Worm (Caenorhabditis elegans) whole organism, early embryonic: ENCODE measurements around the gene clp-9.

Experiments
- B0310.2 ChIP-seq: sonication (generic microtip); optimal IDR thresholded peaks from 2 replicates; lab custom pipeline; 2016; ENCODE audit warnings: mild to moderate bottlenecking, missing genetic modification characterization, missing compliant biosample characterization
- aly-1 ChIP-seq: sonication (generic microtip); optimal IDR thresholded peaks from 2 replicates; lab custom pipeline; 2016; ENCODE audit warnings: missing genetic modification characterization, missing compliant biosample characterization
- ceh-13 ChIP-seq: fragments of 200-800 bp; sonication (Bioruptor generic); optimal IDR thresholded peaks from 2 replicates; lab custom pipeline; 2018; ENCODE audit warnings: mild to moderate bottlenecking, missing genetic modification characterization, missing compliant biosample characterization
- ceh-36 ChIP-seq: sonication (generic microtip); optimal IDR thresholded peaks from 2 replicates; lab custom pipeline; 2016; ENCODE audit warnings: missing genetic modification characterization, inconsistent platforms, missing compliant biosample characterization
- flt-1 ChIP-seq: fragments of 200-800 bp; sonication (Bioruptor generic); IDR thresholded peaks from 2 replicates; pipeline ENCODE4 v1.3.6; 2022; ENCODE audit warnings: missing genetic modification characterization, missing compliant biosample characterization
- hmg-4 ChIP-seq: fragments of 200-800 bp; sonication (Bioruptor generic); optimal IDR thresholded peaks from 2 replicates; lab custom pipeline; 2018; ENCODE audit warnings: mild to moderate bottlenecking, missing genetic modification characterization, missing compliant biosample characterization
- pes-1 ChIP-seq: fragments of 200-800 bp; sonication (Bioruptor generic); IDR thresholded peaks from 2 replicates; pipeline ENCODE4 v1.3.6; 2022; ENCODE audit warnings: missing genetic modification reagents, missing genetic modification characterization, missing compliant biosample characterization
- scrt-1 ChIP-seq: fragments of 200-800 bp; sonication (Bioruptor generic); IDR thresholded peaks from 2 replicates; pipeline ENCODE4 v1.3.6; 2022; ENCODE audit warnings: missing genetic modification characterization, missing compliant biosample characterization
- tbx-37 ChIP-seq: fragments of 200-800 bp; sonication (Bioruptor generic); conservative IDR thresholded peaks from 2 replicates; pipeline ENCODE4 v1.3.6; 2022; ENCODE audit warnings: missing genetic modification reagents, missing genetic modification characterization, missing compliant biosample characterization

The clp-9 gene

DNA sequence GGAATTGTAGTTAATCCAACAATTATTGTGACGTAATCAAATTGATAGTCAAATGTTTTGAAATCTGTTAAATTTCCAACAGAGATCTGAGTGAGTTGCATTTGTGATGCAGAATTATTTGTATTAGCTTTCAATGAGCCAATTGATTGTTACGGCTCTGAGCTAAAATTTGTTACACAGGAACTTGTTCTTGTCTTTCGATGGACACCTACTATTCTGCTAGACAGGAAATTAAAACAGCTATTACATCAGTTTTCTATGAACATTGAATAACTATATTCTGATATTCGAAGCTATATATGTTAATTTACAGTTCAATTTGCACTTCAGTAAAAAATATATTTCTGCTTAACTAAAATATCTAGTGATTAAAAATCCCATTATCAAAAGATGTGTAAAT is 51.9 kb downstream of the clp-9 start, which contains the start of gene sru-40:
Gene sru-40 (minus strand): TSS at position 101 of the 400 bp plus-strand sequence.
- TF ChIP-seq aly-1 (no peak), flt-1 (no peak), ceh-13 (GFP tag; lab: Kevin White, UChicago) (no peak), hmg-4 (GFP tag; lab: Kevin White, UChicago) (no peak), scrt-1 (GFP tag; lab: Robert Waterston, UW) (no peak), B0310.2 (tag; lab: Kevin White, UChicago) (no peak), tbx-37 (no peak), pes-1 (no peak), ceh-36 (no peak)
